Worm (Caenorhabditis elegans) whole organism, L1 larva: ENCODE results near the gene fip-5.

Experiments used
- C04F5.9 ChIP-seq: sonication (generic microtip); optimal IDR thresholded peaks from 2 replicates; lab custom pipeline; 2016; ENCODE audit warnings: missing genetic modification characterization, missing compliant biosample characterization
- F16B12.6 ChIP-seq: fragments of 150-350 bp; optimal IDR thresholded peaks from 2 replicates; lab custom pipeline; 2014; ENCODE audit warnings: missing biosample characterization, missing genetic modification characterization
- alr-1 ChIP-seq: fragments of 200-800 bp; sonication (Bioruptor generic); optimal IDR thresholded peaks from 2 replicates; lab custom pipeline; 2018; ENCODE audit warnings: borderline replicate concordance, mild to moderate bottlenecking, missing genetic modification characterization, missing compliant biosample characterization
- aly-2 ChIP-seq: fragments of 150-350 bp; optimal IDR thresholded peaks from 2 replicates; lab custom pipeline; 2014; ENCODE audit warnings: missing biosample characterization, missing genetic modification characterization
- blmp-1 ChIP-seq: fragments of 150-350 bp; optimal IDR thresholded peaks from 2 replicates; lab custom pipeline; 2014; ENCODE audit warnings: missing biosample characterization, missing genetic modification characterization
- ceh-63 ChIP-seq: fragments of 200-800 bp; sonication (Bioruptor generic); optimal IDR thresholded peaks from 2 replicates; lab custom pipeline; 2018; ENCODE audit warnings: mild to moderate bottlenecking, missing genetic modification characterization, missing compliant biosample characterization
- ceh-8 ChIP-seq: fragments of 200-800 bp; sonication (Bioruptor generic); optimal IDR thresholded peaks from 2 replicates; lab custom pipeline; 2018; ENCODE audit warnings: mild to moderate bottlenecking, missing genetic modification characterization, moderate library complexity, missing compliant biosample characterization
- ceh-82 ChIP-seq, 3 experiments: fragments of 150-350 bp in 1 of 3; sonication (generic microtip) in 2 of 3; optimal IDR thresholded peaks; 2 replicates each; lab custom pipeline; 2014 to 2017; ENCODE audit warnings: missing biosample characterization in 3 of 3, missing genetic modification characterization in 3 of 3
- ceh-90 ChIP-seq: sonication (generic microtip); optimal IDR thresholded peaks from 2 replicates; lab custom pipeline; 2016; ENCODE audit warnings: missing genetic modification characterization, missing compliant biosample characterization
- dsc-1 ChIP-seq: sonication (generic microtip); optimal IDR thresholded peaks from 2 replicates; lab custom pipeline; 2016; ENCODE audit warnings: mild to moderate bottlenecking, missing genetic modification characterization, missing compliant biosample characterization
- efl-1 ChIP-seq, 4 experiments: fragments of 150-350 bp; optimal IDR thresholded peaks in 3 of 4; peaks in 1 of 4; 1 replicate in 1 of 4; 2 replicates in 3 of 4; lab custom pipeline; 2014; ENCODE audit warnings: missing biosample characterization in 2 of 4, missing genetic modification characterization in 2 of 4, missing genetic modification reagents in 2 of 4
- efl-3 ChIP-seq: fragments of 200-800 bp; sonication (Bioruptor generic); optimal IDR thresholded peaks from 2 replicates; lab custom pipeline; 2018; ENCODE audit warnings: mild to moderate bottlenecking, missing genetic modification characterization, missing compliant biosample characterization
- elt-3 ChIP-seq, 6 experiments: fragments of 150-350 bp in 1 of 6; sonication (generic microtip); optimal IDR thresholded peaks; 2 replicates each; lab custom pipeline; 2017 to 2018; ENCODE audit warnings: missing biosample characterization in 6 of 6, missing genetic modification characterization in 6 of 6, inconsistent platforms in 1 of 6
- fkh-10 ChIP-seq: sonication (generic microtip); optimal IDR thresholded peaks from 2 replicates; lab custom pipeline; 2017; ENCODE audit warnings: missing biosample characterization, missing genetic modification reagents, missing genetic modification characterization
- fkh-8 ChIP-seq: sonication (generic microtip); optimal IDR thresholded peaks from 2 replicates; lab custom pipeline; 2016; ENCODE audit warnings: mild to moderate bottlenecking, missing genetic modification characterization, missing compliant biosample characterization
- fos-1 ChIP-seq: fragments of 150-350 bp; optimal IDR thresholded peaks from 2 replicates; lab custom pipeline; 2014; ENCODE audit warnings: missing biosample characterization, missing genetic modification characterization
- hlh-17 ChIP-seq: fragments of 200-800 bp; sonication (Bioruptor generic); optimal IDR thresholded peaks from 2 replicates; lab custom pipeline; 2018; ENCODE audit warnings: missing genetic modification characterization, mild to moderate bottlenecking, missing compliant biosample characterization, moderate library complexity, borderline replicate concordance
- hpl-2 ChIP-seq: fragments of 150-350 bp; optimal IDR thresholded peaks from 2 replicates; lab custom pipeline; 2014; ENCODE audit warnings: missing biosample characterization, missing genetic modification reagents, missing genetic modification characterization
- irx-1 ChIP-seq: sonication (generic microtip); optimal IDR thresholded peaks from 2 replicates; lab custom pipeline; 2016; ENCODE audit warnings: missing genetic modification characterization, missing compliant biosample characterization
- jun-1 ChIP-seq: fragments of 150-350 bp; optimal IDR thresholded peaks from 2 replicates; lab custom pipeline; 2014; ENCODE audit warnings: missing biosample characterization, missing genetic modification reagents, missing genetic modification characterization
- lin-13 ChIP-seq: fragments of 150-350 bp; optimal IDR thresholded peaks from 2 replicates; lab custom pipeline; 2014; ENCODE audit warnings: missing biosample characterization, missing genetic modification reagents, missing genetic modification characterization
- lin-14 ChIP-seq: fragments of 200-800 bp; sonication (Bioruptor generic); optimal IDR thresholded peaks from 2 replicates; lab custom pipeline; 2018; ENCODE audit warnings: mild to moderate bottlenecking, missing genetic modification characterization, moderate library complexity, missing compliant biosample characterization
- lin-15B ChIP-seq: fragments of 150-350 bp; sonication (generic microtip); optimal IDR thresholded peaks from 3 replicates; lab custom pipeline; 2014; ENCODE audit warnings: missing biosample characterization, missing genetic modification characterization
- lin-39 ChIP-seq: fragments of 150-350 bp; optimal IDR thresholded peaks from 2 replicates; lab custom pipeline; 2014; ENCODE audit warnings: missing biosample characterization, missing genetic modification reagents, missing genetic modification characterization
- lir-3 ChIP-seq: sonication (generic microtip); optimal IDR thresholded peaks from 2 replicates; lab custom pipeline; 2016; ENCODE audit warnings: mild to moderate bottlenecking, missing genetic modification characterization, moderate library complexity, missing compliant biosample characterization; ENCODE audit not compliant: poor library complexity
- lsy-2 ChIP-seq, 2 experiments: fragments of 150-350 bp; optimal IDR thresholded peaks; 2 replicates each; lab custom pipeline; 2014; ENCODE audit warnings: missing biosample characterization in 2 of 2, missing genetic modification characterization in 2 of 2
- mef-2 ChIP-seq: fragments of 150-350 bp; optimal IDR thresholded peaks from 2 replicates; lab custom pipeline; 2014; ENCODE audit warnings: missing biosample characterization, missing genetic modification characterization
- nhr-11 ChIP-seq: fragments of 150-350 bp; optimal IDR thresholded peaks from 2 replicates; lab custom pipeline; 2014; ENCODE audit warnings: missing biosample characterization, missing genetic modification characterization
- nhr-19 ChIP-seq: fragments of 200-800 bp; sonication (Bioruptor generic); conservative IDR thresholded peaks from 2 replicates; pipeline ENCODE4 v1.3.6; 2022; ENCODE audit warnings: missing genetic modification characterization, missing compliant biosample characterization
- nhr-20 ChIP-seq: sonication (generic microtip); optimal IDR thresholded peaks from 2 replicates; lab custom pipeline; 2016; ENCODE audit warnings: mild to moderate bottlenecking, missing genetic modification characterization, missing compliant biosample characterization
- nhr-71 ChIP-seq: sonication (generic microtip); optimal IDR thresholded peaks from 2 replicates; lab custom pipeline; 2016; ENCODE audit warnings: mild to moderate bottlenecking, missing genetic modification characterization, moderate library complexity, missing compliant biosample characterization
- nhr-76 ChIP-seq: sonication (generic microtip); optimal IDR thresholded peaks from 2 replicates; lab custom pipeline; 2017; ENCODE audit warnings: missing biosample characterization, missing genetic modification characterization
- nhr-85 ChIP-seq: sonication (generic microtip); peaks from one replicate; lab custom pipeline; 2016; ENCODE audit warnings: missing genetic modification characterization, inconsistent platforms, missing compliant biosample characterization
- rnt-1 ChIP-seq: sonication (generic microtip); optimal IDR thresholded peaks from 2 replicates; lab custom pipeline; 2016; ENCODE audit warnings: mild to moderate bottlenecking, missing genetic modification characterization, moderate library complexity, missing compliant biosample characterization
- snu-23 ChIP-seq: sonication (generic microtip); optimal IDR thresholded peaks from 2 replicates; lab custom pipeline; 2016; ENCODE audit warnings: missing genetic modification characterization, missing compliant biosample characterization
- unc-130 ChIP-seq: fragments of 150-350 bp; optimal IDR thresholded peaks from 2 replicates; lab custom pipeline; 2017; ENCODE audit warnings: missing biosample characterization, missing genetic modification characterization, inconsistent platforms
- unc-30 ChIP-seq: sonication (generic microtip); optimal IDR thresholded peaks from 2 replicates; lab custom pipeline; 2017; ENCODE audit warnings: missing biosample characterization, missing genetic modification characterization
- unc-62 ChIP-seq: fragments of 150-350 bp; optimal IDR thresholded peaks from 2 replicates; lab custom pipeline; 2014; ENCODE audit warnings: missing biosample characterization, missing genetic modification reagents, missing genetic modification characterization
- unc-98 ChIP-seq: fragments of 200-800 bp; sonication (Bioruptor generic); IDR thresholded peaks from 2 replicates; pipeline ENCODE4 v1.3.6; 2022; ENCODE audit warnings: missing genetic modification characterization, missing compliant biosample characterization
- vab-15 ChIP-seq: sonication (generic microtip); optimal IDR thresholded peaks from 2 replicates; lab custom pipeline; 2017; ENCODE audit warnings: missing genotype, mild to moderate bottlenecking, missing genetic modification characterization, missing compliant biosample characterization
- ztf-4 ChIP-seq: fragments of 150-350 bp; optimal IDR thresholded peaks from 2 replicates; lab custom pipeline; 2014; ENCODE audit warnings: missing biosample characterization, missing genetic modification characterization

The fip-5 gene

DNA sequence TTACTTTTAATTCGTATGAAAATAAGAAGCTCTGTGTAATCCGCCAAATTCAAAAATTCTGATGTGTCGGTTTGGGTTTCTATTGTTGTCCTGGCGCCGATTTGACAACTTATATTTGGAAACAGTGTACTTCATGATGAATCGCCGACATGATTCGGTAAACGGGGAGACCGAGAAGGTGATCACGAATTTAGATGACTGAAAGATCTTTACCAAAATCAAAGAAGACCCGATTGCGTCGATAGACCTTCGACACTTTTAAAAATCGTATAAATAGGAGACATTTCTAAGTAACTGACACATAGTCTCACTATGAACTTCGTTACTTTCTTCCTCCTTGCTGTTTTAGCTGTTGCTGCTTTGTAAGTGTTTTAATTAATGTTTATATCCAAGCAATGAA lies at the start of gene fip-5:
TSS of gene fip-5 (plus strand) at position 312 of the 400 bp plus-strand sequence.
- TF ChIP-seq ztf-4 (tag; lab: Kevin White, UChicago) (no peak), dsc-1 (tag; lab: Kevin White, UChicago) (no peak), ceh-82 (tag; optimal IDR thresholded peaks at IDR 0.05; lab: Kevin White, UChicago) (no peak), efl-3 (GFP tag; lab: Kevin White, UChicago) (no peak), hpl-2 (GFP tag; lab: Kevin White, UChicago) (no peak), lin-13 (no peak), ceh-90 (no peak), F16B12.6 (tag; lab: Kevin White, UChicago) (no peak), vab-15 (tag; lab: Kevin White, UChicago) (no peak), elt-3 (tag; optimal IDR thresholded peaks at IDR 0.05; lab: Kevin White, UChicago) (no peak), efl-1 (optimal IDR thresholded peaks at IDR 0.05; lab: Kevin White, UChicago) (no peak), efl-1 (GFP tag; optimal IDR thresholded peaks at IDR 0.05 in 1 of 2; lab: Kevin White, UChicago) (no peak)
- TF ChIP-seq, all 84 proteins: peak for 0

- TF ChIP-seq lin-13 (no peak), elt-3 (tag; optimal IDR thresholded peaks at IDR 0.05; lab: Kevin White, UChicago) (no peak), ceh-8 (no peak), fos-1 (no peak), lin-14 (peak; percentile 8), rnt-1 (peak; percentile 7), jun-1 (no peak)
Observed at ce11 chrX:10252781-10253180, 49.8 kb upstream of the fip-5 start, which contains the start of gene C14H10.2. C14H10.2 (minus strand) TSS chrX:10252881.

ce11 chrX:10254068-10254467 lies 48.5 kb upstream of the fip-5 start:
- no peak for TF ChIP-seq elt-3 (tag; optimal IDR thresholded peaks at IDR 0.05; lab: Kevin White, UChicago)
- TF ChIP-seq efl-3 (GFP tag; lab: Kevin White, UChicago), result no peak
- no peak for TF ChIP-seq unc-30 (tag; lab: Kevin White, UChicago)
- no peak for TF ChIP-seq alr-1
- TF ChIP-seq lsy-2 (tag; optimal IDR thresholded peaks at IDR 0.05; lab: Kevin White, UChicago), result peak in 1 of 2 experiments; percentile 8
- TF ChIP-seq unc-62 (GFP tag; lab: Kevin White, UChicago), result no peak
- TF ChIP-seq unc-98 (GFP tag; lab: Robert Waterston, UW), result no peak
- 0 out of 2 replicates have a peak, but pooled peaks have one; percentile 27 for TF ChIP-seq nhr-19 (GFP tag; lab: Robert Waterston, UW)
- no peak for TF ChIP-seq lir-3 (tag; lab: Kevin White, UChicago)
- TF ChIP-seq mef-2 (tag; lab: Kevin White, UChicago), result no peak
- peak; percentile 30 for TF ChIP-seq unc-130 (tag; lab: Kevin White, UChicago)
- no peak for TF ChIP-seq blmp-1 (tag; lab: Kevin White, UChicago)
- peak; percentile 9 for TF ChIP-seq nhr-20 (tag; lab: Kevin White, UChicago)
- no peak for TF ChIP-seq lin-14
- TF ChIP-seq jun-1, result no peak
- TF ChIP-seq nhr-11 (tag; lab: Kevin White, UChicago), result no peak
- peak; percentile 46 for TF ChIP-seq rnt-1
- peak; percentile 61 for TF ChIP-seq nhr-71 (tag; lab: Kevin White, UChicago)
- no peak for TF ChIP-seq hpl-2 (GFP tag; lab: Kevin White, UChicago)
- TF ChIP-seq fkh-10 (GFP tag; lab: Kevin White, UChicago), result no peak
- no peak for TF ChIP-seq nhr-85 (tag; lab: Kevin White, UChicago)
- TF ChIP-seq snu-23 (GFP tag; lab: Kevin White, UChicago), result peak; percentile 6
- no peak for TF ChIP-seq aly-2
- TF ChIP-seq lin-15B (tag; lab: Kevin White, UChicago), result no peak
- no peak for TF ChIP-seq nhr-76

ce11 chrX:10260035-10260434 lies 42.5 kb upstream of the fip-5 start, which contains the start of gene C32A9.1:
C32A9.1 (minus strand) TSS chrX:10260135.
- no peak for TF ChIP-seq fkh-8 (tag; lab: Kevin White, UChicago)
- TF ChIP-seq irx-1 (tag; lab: Kevin White, UChicago), result no peak
- TF ChIP-seq hpl-2 (GFP tag; lab: Kevin White, UChicago), result no peak
- TF ChIP-seq lin-39, result no peak
- TF ChIP-seq hlh-17 (GFP tag; lab: Kevin White, UChicago), result no peak
- no peak for TF ChIP-seq ceh-63
- no peak for TF ChIP-seq C04F5.9 (tag; lab: Kevin White, UChicago)
- TF ChIP-seq, all 84 proteins: peak for 0
